Worm (Caenorhabditis elegans): ENCODE data around the gene spk-1.

The spk-1 gene

ce11 chrIII:9450933-9451332, 5.5 kb upstream of the spk-1 start (continued):
- no peak for TF ChIP-seq K02D7.2 (tag; optimal IDR thresholded peaks at IDR 0.05)
- no peak for TF ChIP-seq C08G9.2 (tag; optimal IDR thresholded peaks at IDR 0.05)
- no peak for TF ChIP-seq nhr-11 (tag; optimal IDR thresholded peaks at IDR 0.05)
- TF ChIP-seq pros-1 (tag; optimal IDR thresholded peaks at IDR 0.05): no peak
- no peak for TF ChIP-seq ceh-9 (tag; optimal IDR thresholded peaks at IDR 0.05)
- no peak for TF ChIP-seq ceh-18 (tag; optimal IDR thresholded peaks at IDR 0.05)
- TF ChIP-seq sox-2 (GFP tag; IDR thresholded peaks at IDR 0.05): peak; percentile 10; the same call in 1 of the 2 replicates
- TF ChIP-seq ceh-14 (tag; optimal IDR thresholded peaks at IDR 0.05): peak; percentile 19
- no peak for TF ChIP-seq ceh-24 (tag; optimal IDR thresholded peaks at IDR 0.05)
- no peak for TF ChIP-seq pha-4 (tag; optimal IDR thresholded peaks at IDR 0.05)
- no peak for TF ChIP-seq lim-6 (tag; optimal IDR thresholded peaks at IDR 0.05)

ce11 chrIII:9453962-9454361, 2.4 kb upstream of the spk-1 start, which contains the start of gene F54C8.7:
TSS of gene F54C8.7 (minus strand) at chrIII:9454062.
- TF ChIP-seq gmeb-2 (tag; optimal IDR thresholded peaks at IDR 0.05): no peak
- no peak for TF ChIP-seq ceh-18 (tag; optimal IDR thresholded peaks at IDR 0.05)
- no peak for TF ChIP-seq hlh-15 (tag; optimal IDR thresholded peaks at IDR 0.05)
- TF ChIP-seq rnt-1 (tag; optimal IDR thresholded peaks at IDR 0.05): no peak
- TF ChIP-seq ztf-16 (tag; optimal IDR thresholded peaks at IDR 0.05): no peak
- TF ChIP-seq pha-4 (tag; optimal IDR thresholded peaks at IDR 0.05): no peak
- no peak for TF ChIP-seq K02D7.2 (tag; optimal IDR thresholded peaks at IDR 0.05)
- TF ChIP-seq pat-9 (tag; optimal IDR thresholded peaks at IDR 0.05): no peak
- TF ChIP-seq pag-3 (tag; optimal IDR thresholded peaks at IDR 0.05; ENCODE audit: borderline replicate concordance): no peak
- TF ChIP-seq T23F11.4 (GFP tag; optimal IDR thresholded peaks at IDR 0.05): no peak
- no peak for TF ChIP-seq che-1 (tag; optimal IDR thresholded peaks at IDR 0.05)

DNA sequence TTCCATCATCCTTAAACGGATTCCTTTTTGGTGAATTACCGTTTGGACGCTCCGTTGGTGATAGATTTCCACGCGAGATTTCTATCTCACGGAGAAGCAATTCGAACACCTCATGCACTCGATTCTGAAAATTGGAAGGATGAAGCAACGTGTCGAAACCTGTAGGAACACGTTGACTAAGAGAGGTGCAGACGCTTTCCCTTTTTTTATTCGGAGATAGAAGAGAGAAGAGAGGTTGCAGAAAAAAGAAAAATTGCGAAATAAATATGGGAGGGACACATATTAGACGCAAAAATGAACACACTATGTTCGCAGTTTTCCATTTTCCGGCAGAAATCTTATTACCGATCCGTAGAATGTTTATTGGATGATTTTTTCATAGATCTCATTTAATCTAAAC, 1.7 kb upstream of the spk-1 start:
- TF ChIP-seq unc-86 (tag; optimal IDR thresholded peaks at IDR 0.05) (no peak), ceh-19 (GFP tag; optimal IDR thresholded peaks at IDR 0.05) (no peak), ceh-34 (tag; optimal IDR thresholded peaks at IDR 0.05) (no peak), ceh-9 (tag; optimal IDR thresholded peaks at IDR 0.05) (no peak), pha-2 (tag; optimal IDR thresholded peaks at IDR 0.05) (no peak), K02D7.2 (tag; optimal IDR thresholded peaks at IDR 0.05) (no peak), ceh-18 (tag; optimal IDR thresholded peaks at IDR 0.05) (no peak), hlh-15 (tag; optimal IDR thresholded peaks at IDR 0.05) (no peak), ceh-45 (GFP tag; IDR thresholded peaks at IDR 0.05) (no peak), sox-2 (GFP tag; IDR thresholded peaks at IDR 0.05) (no peak)

DNA sequence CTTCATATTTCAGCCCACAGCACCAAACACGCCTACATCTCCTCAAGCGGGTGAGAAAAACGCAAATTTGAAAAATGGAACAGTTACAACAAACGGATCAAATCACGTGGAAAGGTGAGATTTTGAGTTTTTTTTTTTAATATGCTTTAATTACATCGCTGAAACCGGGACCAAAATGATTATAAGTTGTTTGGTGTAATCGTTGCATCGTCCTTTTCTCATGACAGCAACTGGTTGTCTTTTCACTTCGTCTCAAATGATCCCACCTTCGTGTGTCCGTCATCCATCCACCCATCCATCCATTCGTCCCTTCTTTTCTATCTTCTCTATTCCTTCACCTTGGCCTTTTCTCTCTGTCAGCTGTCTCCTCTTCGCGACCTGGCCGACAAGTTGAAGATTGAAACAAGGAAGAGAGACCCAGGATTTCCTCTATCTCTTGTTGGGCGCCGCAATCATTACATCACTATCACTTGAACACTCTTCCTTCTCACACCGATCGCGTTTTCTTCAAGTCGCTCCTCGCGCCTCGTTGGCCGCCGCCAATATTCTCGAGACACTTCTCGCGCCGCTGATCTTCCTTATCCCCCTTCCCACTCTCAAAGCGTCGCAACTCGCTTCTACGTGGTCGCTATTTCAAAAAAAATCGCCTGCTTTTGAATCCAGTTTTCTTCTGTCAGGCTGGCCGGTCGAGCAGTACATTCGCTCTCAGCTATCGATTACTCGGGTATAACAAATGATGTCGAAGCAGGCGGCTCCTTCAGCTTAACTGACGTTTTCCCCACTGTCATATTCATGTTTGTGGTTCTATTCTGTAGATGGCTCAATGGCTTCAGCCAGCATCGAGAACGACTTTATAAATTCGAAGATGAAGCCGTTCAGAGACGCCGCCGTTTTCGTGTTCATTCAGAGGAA, 1.0 kb downstream of the spk-1 start:
- no peak for TF ChIP-seq ceh-2 (tag; optimal IDR thresholded peaks at IDR 0.05)
- TF ChIP-seq C08G9.2 (tag; optimal IDR thresholded peaks at IDR 0.05): no peak
- peak; percentile 49 for TF ChIP-seq ceh-34 (tag; optimal IDR thresholded peaks at IDR 0.05)
- TF ChIP-seq ceh-18 (tag; optimal IDR thresholded peaks at IDR 0.05): peak; percentile 77
- TF ChIP-seq nfya-1 (tag; optimal IDR thresholded peaks at IDR 0.05): peak; percentile 44
- no peak for TF ChIP-seq ceh-31 (tag; optimal IDR thresholded peaks at IDR 0.05)
- TF ChIP-seq rnt-1 (tag; optimal IDR thresholded peaks at IDR 0.05): peak; percentile 29
- TF ChIP-seq unc-55 (GFP tag; optimal IDR thresholded peaks at IDR 0.05): peak; percentile 85
- TF ChIP-seq tbx-2 (tag; optimal IDR thresholded peaks at IDR 0.05): peak; percentile 36
- no peak for TF ChIP-seq unc-3 (GFP tag; conservative IDR thresholded peaks at IDR 0.05)
- no peak for TF ChIP-seq unc-3 (tag; optimal IDR thresholded peaks at IDR 0.05)
- no peak for TF ChIP-seq pha-4 (tag; optimal IDR thresholded peaks at IDR 0.05)
- TF ChIP-seq sox-2 (GFP tag; IDR thresholded peaks at IDR 0.05): no peak
- TF ChIP-seq ztf-16 (tag; optimal IDR thresholded peaks at IDR 0.05): no peak
